Worm (Caenorhabditis elegans): ENCODE measurements around the gene nhr-184.

nhr-184 gene

ce11 chrV:2211936-2212335 is 2.3 kb downstream of the nhr-184 start, which contains the start of gene nhr-133:
Gene nhr-133 (minus strand): TSS chrV:2212118.
- TF ChIP-seq elt-2 (tag; optimal IDR thresholded peaks at IDR 0.05) (peak; percentile 38), egl-27 (tag; optimal IDR thresholded peaks at IDR 0.05) (no peak), fkh-2 (tag; optimal IDR thresholded peaks at IDR 0.05) (no peak), jun-1 (tag; optimal IDR thresholded peaks at IDR 0.05) (no peak), pha-4 (tag; optimal IDR thresholded peaks at IDR 0.05) (peak; percentile 73)

- TF ChIP-seq nfya-1 (tag; optimal IDR thresholded peaks at IDR 0.05; ENCODE audit: insufficient read depth) (peak; percentile 84), nhr-23 (tag; optimal IDR thresholded peaks at IDR 0.05) (no peak)
Measured at ce11 chrV:2207527-2207926, 6.8 kb downstream of the nhr-184 start.

ce11 chrV:2206801-2207200 is 7.5 kb downstream of the nhr-184 start, which contains the start of gene svh-11:
Gene svh-11 (plus strand): TSS chrV:2207101.
- TF ChIP-seq hmg-11 (tag; optimal IDR thresholded peaks at IDR 0.05) = no peak
- TF ChIP-seq elt-3 (tag; optimal IDR thresholded peaks at IDR 0.05) = no peak
- TF ChIP-seq nhr-12 (tag; optimal IDR thresholded peaks at IDR 0.05) = no peak
- TF ChIP-seq R02D3.7 (tag; optimal IDR thresholded peaks at IDR 0.05) = no peak
- no peak for TF ChIP-seq eor-1 (tag; optimal IDR thresholded peaks at IDR 0.05)
- no peak for TF ChIP-seq fkh-10 (GFP tag; optimal IDR thresholded peaks at IDR 0.05)
- no peak for TF ChIP-seq ztf-4 (tag; optimal IDR thresholded peaks at IDR 0.05)
- no peak for TF ChIP-seq ama-1 (optimal IDR thresholded peaks at IDR 0.05)
- no peak for TF ChIP-seq daf-12 (tag; optimal IDR thresholded peaks at IDR 0.05)
- no peak for TF ChIP-seq egl-27 (tag; optimal IDR thresholded peaks at IDR 0.05)
- no peak for TF ChIP-seq skn-1 (tag; optimal IDR thresholded peaks at IDR 0.05)
- no peak for TF ChIP-seq nhr-23 (tag; optimal IDR thresholded peaks at IDR 0.05)
- no peak for TF ChIP-seq nhr-43 (tag; optimal IDR thresholded peaks at IDR 0.05; ENCODE audit: poor library complexity, severe bottlenecking)
- no peak for TF ChIP-seq nfya-1 (tag; optimal IDR thresholded peaks at IDR 0.05; ENCODE audit: insufficient read depth)
- TF ChIP-seq ceh-9 (tag; optimal IDR thresholded peaks at IDR 0.05) = no peak
- no peak for TF ChIP-seq zag-1 (tag; optimal IDR thresholded peaks at IDR 0.05)
- no peak for TF ChIP-seq jun-1 (tag; optimal IDR thresholded peaks at IDR 0.05)

ce11 chrV:2206181-2206580 is 8.1 kb downstream of the nhr-184 start, which contains the start of gene srt-40:
Gene srt-40 (minus strand): TSS chrV:2206281.
- no peak for TF ChIP-seq egl-27 (tag; optimal IDR thresholded peaks at IDR 0.05)
- TF ChIP-seq egl-5 (tag; optimal IDR thresholded peaks at IDR 0.05) = no peak
- no peak for TF ChIP-seq mdl-1 (tag; optimal IDR thresholded peaks at IDR 0.05)
- TF ChIP-seq mml-1 (tag; optimal IDR thresholded peaks at IDR 0.05) = no peak
- TF ChIP-seq zag-1 (tag; optimal IDR thresholded peaks at IDR 0.05) = no peak
- TF ChIP-seq nhr-23 (tag; optimal IDR thresholded peaks at IDR 0.05) = no peak
- no peak for TF ChIP-seq fkh-10 (GFP tag; optimal IDR thresholded peaks at IDR 0.05)
- TF ChIP-seq aly-2 (tag; optimal IDR thresholded peaks at IDR 0.05) = no peak
- TF ChIP-seq elt-1 (tag; optimal IDR thresholded peaks at IDR 0.05) = no peak
- no peak for TF ChIP-seq ceh-16 (tag; optimal IDR thresholded peaks at IDR 0.05)
- TF ChIP-seq R02D3.7 (tag; optimal IDR thresholded peaks at IDR 0.05) = no peak
- TF ChIP-seq lin-39 (tag; optimal IDR thresholded peaks at IDR 0.05) = no peak
- no peak for TF ChIP-seq unc-62 (GFP tag; optimal IDR thresholded peaks at IDR 0.05)
- no peak for TF ChIP-seq sea-2 (GFP tag; optimal IDR thresholded peaks at IDR 0.05)
- no peak for TF ChIP-seq nhr-67 (tag; optimal IDR thresholded peaks at IDR 0.05)
- no peak for TF ChIP-seq nhr-25 (tag; optimal IDR thresholded peaks at IDR 0.05)
- TF ChIP-seq ZK546.5 (tag; optimal IDR thresholded peaks at IDR 0.05) = no peak

- TF ChIP-seq zag-1 (tag; optimal IDR thresholded peaks at IDR 0.05) = no peak
- TF ChIP-seq sea-2 (GFP tag; optimal IDR thresholded peaks at IDR 0.05) = no peak
Measured at ce11 chrV:2204080-2204479, 10.2 kb downstream of the nhr-184 start, which contains the start of gene cyp-33C12. Gene cyp-33C12 (minus strand): TSS chrV:2204400.

- TF ChIP-seq fkh-2 (tag; optimal IDR thresholded peaks at IDR 0.05) (no peak), elt-2 (tag; optimal IDR thresholded peaks at IDR 0.05) (peak; percentile 65), pha-4 (tag; optimal IDR thresholded peaks at IDR 0.05) (peak; percentile 61), ama-1 (optimal IDR thresholded peaks at IDR 0.05) (no peak), fkh-10 (GFP tag; optimal IDR thresholded peaks at IDR 0.05) (no peak), daf-12 (tag; optimal IDR thresholded peaks at IDR 0.05) (no peak), pqm-1 (tag; optimal IDR thresholded peaks at IDR 0.05) (peak; percentile 70), nhr-237 (tag; optimal IDR thresholded peaks at IDR 0.05) (no peak), ztf-11 (tag; optimal IDR thresholded peaks at IDR 0.05) (no peak), egl-27 (tag; optimal IDR thresholded peaks at IDR 0.05) (no peak), mml-1 (tag; optimal IDR thresholded peaks at IDR 0.05) (no peak), nfya-1 (tag; optimal IDR thresholded peaks at IDR 0.05; ENCODE audit: insufficient read depth) (no peak), egl-5 (tag; optimal IDR thresholded peaks at IDR 0.05) (no peak), ceh-16 (tag; optimal IDR thresholded peaks at IDR 0.05) (no peak), lin-39 (tag; optimal IDR thresholded peaks at IDR 0.05) (no peak), unc-62 (GFP tag; optimal IDR thresholded peaks at IDR 0.05) (no peak), ceh-9 (tag; optimal IDR thresholded peaks at IDR 0.05) (no peak)
Measured at ce11 chrV:2201240-2201639, 13.0 kb downstream of the nhr-184 start, which contains the start of gene cyp-32B1. Gene cyp-32B1 (minus strand): TSS chrV:2201415.
